Worm (Caenorhabditis elegans): ENCODE measurements around the gene Y116A8C.20.

The Y116A8C.20 gene

DNA sequence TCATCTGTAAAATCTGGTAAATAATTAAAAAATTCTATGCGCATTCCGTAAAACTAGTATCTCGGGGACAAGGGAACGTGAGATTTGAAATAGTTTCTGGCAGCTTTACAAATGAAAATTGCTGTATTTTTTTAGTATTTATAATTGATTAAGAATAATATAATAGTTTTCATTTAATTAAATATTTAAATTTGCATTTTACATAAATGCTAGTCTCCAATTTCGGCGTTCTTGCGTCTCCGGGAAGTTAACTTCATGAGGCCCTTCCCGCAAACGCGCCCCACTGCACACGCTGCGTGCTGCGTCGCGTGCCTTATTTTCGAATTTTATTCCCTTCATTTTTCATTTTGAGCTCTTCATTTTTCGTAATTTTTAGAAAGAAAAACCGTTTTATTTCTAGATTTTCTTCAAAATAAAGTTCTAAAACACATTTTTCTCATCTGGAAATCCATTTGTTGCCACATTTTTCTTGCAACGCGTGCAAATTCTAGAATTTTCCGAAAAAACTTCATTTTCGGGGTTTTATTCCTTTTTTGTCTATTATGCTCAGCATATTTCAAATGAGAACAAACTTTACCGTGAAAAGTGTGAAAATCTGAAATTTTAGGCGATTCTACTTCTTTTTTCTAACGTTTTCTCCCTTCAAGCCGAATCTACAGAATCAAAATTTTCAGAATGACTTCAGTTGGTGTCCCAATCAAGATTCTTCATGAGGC lies 46.8 kb downstream of the Y116A8C.20 start, which contains the start of the genes snx-13 and snr-1:
Gene snx-13, minus strand, starts transcription at position 55 of the 716 bp plus-strand sequence.
Gene snr-1, plus strand, starts transcription at position 666 of the 716 bp plus-strand sequence.
- no peak for TF ChIP-seq F10E7.11 (tag; optimal IDR thresholded peaks at IDR 0.05)
- no peak for TF ChIP-seq him-1 (tag; optimal IDR thresholded peaks at IDR 0.05)
- 0 out of 2 replicates have a peak, but pooled peaks have one; percentile 18 for TF ChIP-seq F33H1.4 (GFP tag; IDR thresholded peaks at IDR 0.05)
- TF ChIP-seq Y67H2A.10 (GFP tag; conservative IDR thresholded peaks at IDR 0.05): no peak
- peak; percentile 91 for TF ChIP-seq dox-1 (GFP tag; IDR thresholded peaks at IDR 0.05)
- TF ChIP-seq C17E4.6 (GFP tag; IDR thresholded peaks at IDR 0.05): no peak
- TF ChIP-seq T26A5.8 (tag; optimal IDR thresholded peaks at IDR 0.05): no peak
- TF ChIP-seq dpff-1 (tag; optimal IDR thresholded peaks at IDR 0.05): no peak
- TF ChIP-seq ekl-4 (GFP tag; IDR thresholded peaks at IDR 0.05): peak; percentile 68; the same call in 1 of the 2 replicates
- no peak for TF ChIP-seq F39B2.1 (GFP tag; IDR thresholded peaks at IDR 0.05)
- TF ChIP-seq rpc-1 (optimal IDR thresholded peaks at IDR 0.05): no peak
- no peak for TF ChIP-seq rpc-1 (tag; optimal IDR thresholded peaks at IDR 0.05)
- TF ChIP-seq fkh-3 (tag; optimal IDR thresholded peaks at IDR 0.05): no peak
- TF ChIP-seq unc-62 (GFP tag; optimal IDR thresholded peaks at IDR 0.05): no peak
- TF ChIP-seq F57C9.4 (tag; optimal IDR thresholded peaks at IDR 0.05): no peak
- peak; percentile 55 for TF ChIP-seq ZK185.1 (tag; optimal IDR thresholded peaks at IDR 0.05; ENCODE audit: poor library complexity, severe bottlenecking)
- no peak for TF ChIP-seq sdz-38 (tag; optimal IDR thresholded peaks at IDR 0.05)
- peak; percentile 71 for TF ChIP-seq tbp1 (GFP tag; optimal IDR thresholded peaks at IDR 0.05)
- no peak for TF ChIP-seq sptf-2 (GFP tag; optimal IDR thresholded peaks at IDR 0.05)
- TF ChIP-seq madf-6 (GFP tag; IDR thresholded peaks at IDR 0.05): peak; percentile 54
- TF ChIP-seq nhr-120 (GFP tag; IDR thresholded peaks at IDR 0.05): no peak
- TF ChIP-seq ama-1 (optimal IDR thresholded peaks at IDR 0.05): no peak
- TF ChIP-seq ama-1 (GFP tag; optimal IDR thresholded peaks at IDR 0.05): no peak
- no peak for TF ChIP-seq sea-2 (GFP tag; IDR thresholded peaks at IDR 0.05)
- TF ChIP-seq madf-8 (GFP tag; conservative IDR thresholded peaks at IDR 0.05): no peak
- peak in 1 of 3 experiments; percentile 64 for TF ChIP-seq lin-35 (GFP tag; optimal IDR thresholded peaks at IDR 0.05)
- TF ChIP-seq pha-4 (tag; optimal IDR thresholded peaks at IDR 0.05): no peak
- TF ChIP-seq egrh-3 (GFP tag; IDR thresholded peaks at IDR 0.05): peak; percentile 50; the same call in 1 of the 2 replicates
- TF ChIP-seq nfya-1 (tag; optimal IDR thresholded peaks at IDR 0.05; ENCODE audit: borderline replicate concordance, insufficient read depth): no peak
- TF ChIP-seq hlh-12 (tag; optimal IDR thresholded peaks at IDR 0.05): no peak
- no peak for TF ChIP-seq hsf-1 (GFP tag; IDR thresholded peaks at IDR 0.05)
- no peak for TF ChIP-seq F57A8.1 (GFP tag; optimal IDR thresholded peaks at IDR 0.05)
- TF ChIP-seq hmg-20 (GFP tag; IDR thresholded peaks at IDR 0.05): no peak
- peak; percentile 73 for TF ChIP-seq snpc-4 (GFP tag; optimal IDR thresholded peaks at IDR 0.05)
- TF ChIP-seq snpc-4 (tag; optimal IDR thresholded peaks at IDR 0.05): peak; percentile 36 to 91 (median 73)
- TF ChIP-seq mcd-1 (GFP tag; IDR thresholded peaks at IDR 0.05): peak; percentile 96
- TF ChIP-seq bed-1 (GFP tag; IDR thresholded peaks at IDR 0.05): no peak
- TF ChIP-seq repo-1 (tag; optimal IDR thresholded peaks at IDR 0.05): no peak
- no peak for TF ChIP-seq lin-26 (GFP tag; IDR thresholded peaks at IDR 0.05)
- TF ChIP-seq ccch-3 (GFP tag; optimal IDR thresholded peaks at IDR 0.05): peak; percentile 72
- no peak; the same call in 1 of the 2 replicates for TF ChIP-seq attf-3 (GFP tag; conservative IDR thresholded peaks at IDR 0.05)
- TF ChIP-seq B0336.3 (GFP tag; IDR thresholded peaks at IDR 0.05): 0 out of 2 replicates have a peak, but pooled peaks have one; percentile 25
- no peak for TF ChIP-seq nfya-2 (GFP tag; IDR thresholded peaks at IDR 0.05)
- TF ChIP-seq unc-130 (GFP tag; optimal IDR thresholded peaks at IDR 0.05): peak; percentile 85
- peak; percentile 27 for TF ChIP-seq mxl-1 (tag; optimal IDR thresholded peaks at IDR 0.05)
- TF ChIP-seq rec-8 (tag; optimal IDR thresholded peaks at IDR 0.05): peak; percentile 33 to 37
- no peak for TF ChIP-seq ztf-26 (tag; optimal IDR thresholded peaks at IDR 0.05)
- peak; percentile 91; the same call in 1 of the 2 replicates for TF ChIP-seq ztf-28 (GFP tag; IDR thresholded peaks at IDR 0.05)
- TF ChIP-seq ceh-91 (GFP tag; IDR thresholded peaks at IDR 0.05): peak; percentile 70; the same call in 1 of the 2 replicates

All from whole organism, young adult.